Worm (Caenorhabditis elegans) whole organism, mixed stage, embryonic: ENCODE measurements around the gene F53F1.2.
"Not testable (repeated sequence)": the region's sequence is repeated elsewhere in the genome, so short reads cannot be mapped to it uniquely, and the experiment has no call there.

Experiments used
- M03D4.4 ChIP-seq: sonication (generic microtip); optimal IDR thresholded peaks from 2 replicates; lab custom pipeline; 2017; ENCODE audit warnings: mild to moderate bottlenecking, missing genetic modification characterization, missing compliant biosample characterization
- bed-3 ChIP-seq: fragments of 200-800 bp; sonication (Bioruptor generic); optimal IDR thresholded peaks from 3 replicates; lab custom pipeline; 2018; ENCODE audit warnings: mild to moderate bottlenecking, missing genetic modification characterization, moderate library complexity, missing compliant biosample characterization
- blmp-1 ChIP-seq: fragments of 150-350 bp; optimal IDR thresholded peaks from 2 replicates; lab custom pipeline; 2014; ENCODE audit warnings: missing biosample characterization, missing genetic modification characterization
- ceh-39 ChIP-seq: fragments of 150-350 bp; optimal IDR thresholded peaks from 2 replicates; lab custom pipeline; 2014; ENCODE audit warnings: missing biosample characterization, missing genetic modification characterization
- ces-1 ChIP-seq: fragments of 150-350 bp; optimal IDR thresholded peaks from 2 replicates; lab custom pipeline; 2014; ENCODE audit warnings: missing biosample characterization, missing genetic modification reagents, missing genetic modification characterization
- cnd-1 ChIP-seq: fragments of 200-800 bp; sonication (Bioruptor generic); optimal IDR thresholded peaks from 2 replicates; lab custom pipeline; 2018; ENCODE audit warnings: mild to moderate bottlenecking, missing genetic modification characterization, missing compliant biosample characterization
- drap-1 ChIP-seq: fragments of 200-800 bp; sonication (Bioruptor generic); optimal IDR thresholded peaks from 3 replicates; lab custom pipeline; 2018; ENCODE audit warnings: mild to moderate bottlenecking, missing genetic modification characterization, missing compliant biosample characterization
- elt-1 ChIP-seq: sonication (generic microtip); optimal IDR thresholded peaks from 2 replicates; lab custom pipeline; 2017; ENCODE audit warnings: missing genetic modification characterization, mild to moderate bottlenecking, missing compliant biosample characterization, antibody characterized with exemption, moderate library complexity, borderline replicate concordance; ENCODE audit not compliant: insufficient read depth
- elt-3 ChIP-seq: fragments of 150-350 bp; optimal IDR thresholded peaks from 2 replicates; lab custom pipeline; 2014; ENCODE audit warnings: missing biosample characterization, missing genetic modification characterization
- flh-1 ChIP-seq: fragments of 200-800 bp; sonication (Bioruptor generic); optimal IDR thresholded peaks from 2 replicates; lab custom pipeline; 2018; ENCODE audit warnings: mild to moderate bottlenecking, missing genetic modification characterization, moderate library complexity, missing compliant biosample characterization
- hlh-1 ChIP-seq: fragments of 150-350 bp; optimal IDR thresholded peaks from 2 replicates; lab custom pipeline; 2014; ENCODE audit warnings: missing biosample characterization, missing genetic modification reagents, missing genetic modification characterization
- lin-13 ChIP-seq: fragments of 150-350 bp; optimal IDR thresholded peaks from 2 replicates; lab custom pipeline; 2014; ENCODE audit warnings: missing biosample characterization, missing genetic modification characterization
- lin-32 ChIP-seq: fragments of 200-800 bp; sonication (Bioruptor generic); optimal IDR thresholded peaks from 2 replicates; lab custom pipeline; 2018; ENCODE audit warnings: mild to moderate bottlenecking, missing genetic modification characterization, missing compliant biosample characterization
- lsy-2 ChIP-seq: fragments of 150-350 bp; optimal IDR thresholded peaks from 2 replicates; lab custom pipeline; 2014; ENCODE audit warnings: missing biosample characterization, missing genetic modification characterization
- mab-5 ChIP-seq: fragments of 150-350 bp; optimal IDR thresholded peaks from 2 replicates; lab custom pipeline; 2014; ENCODE audit warnings: missing biosample characterization, missing genetic modification characterization
- mep-1 ChIP-seq: fragments of 150-350 bp; optimal IDR thresholded peaks from 2 replicates; lab custom pipeline; 2017; ENCODE audit warnings: missing biosample characterization, missing genetic modification reagents, missing genetic modification characterization, inconsistent platforms
- mls-2 ChIP-seq: sonication (generic microtip); optimal IDR thresholded peaks from 2 replicates; lab custom pipeline; 2016; ENCODE audit warnings: mild to moderate bottlenecking, missing genetic modification characterization, moderate library complexity, missing compliant biosample characterization
- nhr-12 ChIP-seq: fragments of 150-350 bp; optimal IDR thresholded peaks from 2 replicates; lab custom pipeline; 2014; ENCODE audit warnings: missing biosample characterization, missing genetic modification characterization
- nhr-2 ChIP-seq: fragments of 150-350 bp; optimal IDR thresholded peaks from 2 replicates; lab custom pipeline; 2014; ENCODE audit warnings: missing biosample characterization, missing genetic modification characterization
- nhr-237 ChIP-seq: fragments of 150-350 bp; optimal IDR thresholded peaks from 2 replicates; lab custom pipeline; 2014; ENCODE audit warnings: missing biosample characterization, missing genetic modification characterization
- nhr-28 ChIP-seq: fragments of 150-350 bp; optimal IDR thresholded peaks from 2 replicates; lab custom pipeline; 2014; ENCODE audit warnings: missing biosample characterization, missing genetic modification characterization
- nhr-76 ChIP-seq: sonication (generic microtip); optimal IDR thresholded peaks from 2 replicates; lab custom pipeline; 2017; ENCODE audit warnings: missing biosample characterization, missing genetic modification characterization
- pha-4 ChIP-seq: fragments of 150-350 bp; optimal IDR thresholded peaks from 2 replicates; lab custom pipeline; 2018; ENCODE audit warnings: missing biosample characterization, missing genetic modification reagents, missing genetic modification characterization
- sem-2 ChIP-seq: fragments of 200-800 bp; sonication (Bioruptor generic); optimal IDR thresholded peaks from 2 replicates; lab custom pipeline; 2018; ENCODE audit warnings: mild to moderate bottlenecking, missing genetic modification characterization, missing compliant biosample characterization
- snpc-4 ChIP-seq: fragments of 150-350 bp; optimal IDR thresholded peaks from 2 replicates; lab custom pipeline; 2014; ENCODE audit warnings: missing biosample characterization, missing genetic modification characterization
- sptf-1 ChIP-seq: sonication (generic microtip); optimal IDR thresholded peaks from 2 replicates; lab custom pipeline; 2017; ENCODE audit warnings: mild to moderate bottlenecking, missing genetic modification characterization, moderate library complexity, missing compliant biosample characterization
- tbx-8 ChIP-seq: fragments of 200-800 bp; sonication (Bioruptor generic); optimal IDR thresholded peaks from 2 replicates; lab custom pipeline; 2018; ENCODE audit warnings: mild to moderate bottlenecking, missing genetic modification characterization, moderate library complexity, missing compliant biosample characterization
- unc-120 ChIP-seq: sonication (generic microtip); optimal IDR thresholded peaks from 2 replicates; lab custom pipeline; 2017; ENCODE audit warnings: missing genetic modification characterization, missing compliant biosample characterization; ENCODE audit not compliant: poor library complexity, severe bottlenecking
- unc-39 ChIP-seq: fragments of 150-350 bp; optimal IDR thresholded peaks from 2 replicates; lab custom pipeline; 2014; ENCODE audit warnings: missing biosample characterization, missing genetic modification characterization
- zip-8 ChIP-seq: fragments of 150-350 bp; optimal IDR thresholded peaks from 2 replicates; lab custom pipeline; 2014; ENCODE audit warnings: missing biosample characterization, missing genetic modification characterization

The F53F1.2 gene

ce11 chrV:13442819-13443218 is 36.2 kb downstream of the F53F1.2 start:
- TF ChIP-seq elt-3 (no peak), drap-1 (GFP tag; lab: Kevin White, UChicago) (no peak), blmp-1 (tag; lab: Kevin White, UChicago) (no peak), sem-2 (GFP tag; lab: Kevin White, UChicago) (no peak), flh-1 (GFP tag; lab: Kevin White, UChicago) (no peak), ceh-39 (tag; lab: Kevin White, UChicago) (no peak), mab-5 (tag; lab: Kevin White, UChicago) (no peak), lin-13 (tag; lab: Kevin White, UChicago) (no peak), M03D4.4 (no peak), unc-39 (no peak), nhr-2 (tag; lab: Kevin White, UChicago) (no peak), mls-2 (tag; lab: Kevin White, UChicago) (no peak), cnd-1 (tag; lab: Kevin White, UChicago) (no peak), tbx-8 (GFP tag; lab: Kevin White, UChicago) (no peak), lsy-2 (tag; lab: Kevin White, UChicago) (no peak), hlh-1 (no peak), elt-1 (tag; lab: Kevin White, UChicago) (no peak), unc-120 (no peak), snpc-4 (tag; lab: Kevin White, UChicago) (no peak), sptf-1 (tag; lab: Kevin White, UChicago) (no peak)

DNA sequence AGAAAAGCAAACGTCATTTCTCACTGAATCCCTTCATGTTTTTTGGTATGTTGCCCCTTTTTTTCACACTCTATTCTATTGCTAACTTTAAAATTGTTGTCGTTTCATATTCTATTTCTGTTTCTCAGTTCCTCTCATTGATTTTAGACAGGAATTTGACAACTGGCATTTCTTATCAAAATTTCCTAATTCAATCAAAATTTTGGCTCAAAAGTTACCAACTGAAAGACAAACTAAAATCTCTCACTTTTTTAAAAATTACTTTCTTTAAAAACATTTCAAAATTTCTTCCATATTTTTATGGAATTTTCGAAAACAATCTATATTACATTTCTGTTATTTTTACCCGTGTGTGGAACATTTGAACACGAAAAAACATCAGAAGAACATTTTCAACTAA is 36.9 kb downstream of the F53F1.2 start, which contains the start of gene Y2H9A.6:
Gene Y2H9A.6, plus strand, starts transcription at position 301 of the 400 bp plus-strand sequence.
- TF ChIP-seq zip-8 (tag; lab: Kevin White, UChicago); sem-2 (GFP tag; lab: Kevin White, UChicago); nhr-12: not testable (repeated sequence)
- TF ChIP-seq, all 35 proteins: peak for 0; not testable (repeated sequence) for 35

ce11 chrV:13445229-13445949 is 38.8 kb downstream of the F53F1.2 start, which contains the start of gene Y2H9A.4:
Y2H9A.4 (plus strand) TSS chrV:13445899.
- TF ChIP-seq nhr-28 (tag; lab: Kevin White, UChicago) = no peak
- no peak for TF ChIP-seq pha-4 (tag; lab: Kevin White, UChicago)
- no peak for TF ChIP-seq nhr-237
- no peak for TF ChIP-seq elt-3
- TF ChIP-seq ceh-39 (tag; lab: Kevin White, UChicago) = no peak
- TF ChIP-seq unc-120 = no peak
- TF ChIP-seq nhr-2 (tag; lab: Kevin White, UChicago) = no peak
- no peak for TF ChIP-seq nhr-12

ce11 chrV:13453334-13453733 is 46.7 kb downstream of the F53F1.2 start, which contains the start of gene lurp-2:
lurp-2 (plus strand) TSS chrV:13453634.
- no peak for TF ChIP-seq zip-8 (tag; lab: Kevin White, UChicago)
- no peak for TF ChIP-seq nhr-2 (tag; lab: Kevin White, UChicago)
- no peak for TF ChIP-seq unc-120
- no peak for TF ChIP-seq nhr-76
- TF ChIP-seq flh-1 (GFP tag; lab: Kevin White, UChicago) = no peak
- no peak for TF ChIP-seq mls-2 (tag; lab: Kevin White, UChicago)
- TF ChIP-seq nhr-237 = no peak
- no peak for TF ChIP-seq bed-3 (GFP tag; lab: Kevin White, UChicago)
- TF ChIP-seq, all 35 proteins: peak for 0

DNA sequence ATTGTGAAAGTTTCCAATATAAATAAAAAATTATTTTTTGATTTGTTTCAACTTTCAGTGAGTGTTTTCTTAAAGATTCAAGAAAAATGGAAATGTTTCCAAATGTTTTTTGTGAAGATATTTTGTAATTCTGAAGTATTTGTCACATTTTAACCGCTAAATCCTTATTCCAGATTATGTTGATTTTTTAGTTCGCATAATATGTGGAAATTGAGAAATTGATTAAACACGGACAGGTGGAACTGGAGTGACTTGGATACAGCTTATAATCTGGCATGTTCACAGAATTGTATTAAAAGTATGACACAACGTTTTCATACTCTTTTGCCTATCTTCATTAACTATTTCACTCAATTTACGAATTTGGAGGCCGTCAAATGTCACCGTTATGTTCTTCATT is 48.8 kb downstream of the F53F1.2 start, which contains the start of gene lurp-3:
Gene lurp-3, plus strand, starts transcription at position 301 of the 400 bp plus-strand sequence.
- TF ChIP-seq nhr-76 = no peak
- TF ChIP-seq M03D4.4 = no peak
- TF ChIP-seq zip-8 (tag; lab: Kevin White, UChicago) = no peak
- TF ChIP-seq snpc-4 (tag; lab: Kevin White, UChicago) = no peak
- no peak for TF ChIP-seq cnd-1 (tag; lab: Kevin White, UChicago)
- TF ChIP-seq mep-1 (tag; lab: Kevin White, UChicago) = no peak
- no peak for TF ChIP-seq nhr-12
- no peak for TF ChIP-seq elt-3
- TF ChIP-seq nhr-28 (tag; lab: Kevin White, UChicago) = no peak
- TF ChIP-seq lin-32 = no peak
- no peak for TF ChIP-seq hlh-1
- TF ChIP-seq ceh-39 (tag; lab: Kevin White, UChicago) = no peak
- TF ChIP-seq ces-1 = no peak
- no peak for TF ChIP-seq lsy-2 (tag; lab: Kevin White, UChicago)
- TF ChIP-seq unc-39 = no peak
